Worm (Caenorhabditis elegans) whole organism, late embryonic: ENCODE data around the gene F43G6.8.

Source experiments
- C08G9.2 ChIP-seq: sonication (generic microtip); optimal IDR thresholded peaks from 2 replicates; lab custom pipeline; 2016; ENCODE audit warnings: mild to moderate bottlenecking, missing genetic modification characterization, moderate library complexity, missing compliant biosample characterization
- C38D4.7 ChIP-seq: fragments of 200-800 bp; sonication (Bioruptor generic); optimal IDR thresholded peaks from 2 replicates; lab custom pipeline; 2018; ENCODE audit warnings: mild to moderate bottlenecking, missing genetic modification characterization, moderate library complexity, missing compliant biosample characterization
- K02D7.2 ChIP-seq: sonication (generic microtip); optimal IDR thresholded peaks from 2 replicates; lab custom pipeline; 2017; ENCODE audit warnings: mild to moderate bottlenecking, missing genetic modification characterization, missing compliant biosample characterization
- K09A11.1 ChIP-seq: sonication (generic microtip); optimal IDR thresholded peaks from 2 replicates; lab custom pipeline; 2017; ENCODE audit warnings: antibody characterized with exemption, mild to moderate bottlenecking, missing genetic modification characterization, missing compliant biosample characterization; ENCODE audit not compliant: insufficient read depth
- ama-1 ChIP-seq: fragments of 150-350 bp; optimal IDR thresholded peaks from 2 replicates; lab custom pipeline; 2014
- ceh-14 ChIP-seq: sonication (generic microtip); optimal IDR thresholded peaks from 2 replicates; lab custom pipeline; 2016; ENCODE audit warnings: missing genotype, missing genetic modification characterization, missing compliant biosample characterization
- ceh-18 ChIP-seq: sonication (generic microtip); optimal IDR thresholded peaks from 2 replicates; lab custom pipeline; 2016; ENCODE audit warnings: missing genetic modification characterization, missing compliant biosample characterization
- ceh-2 ChIP-seq: sonication (generic microtip); optimal IDR thresholded peaks from 2 replicates; lab custom pipeline; 2016; ENCODE audit warnings: missing genotype, missing genetic modification characterization, missing compliant biosample characterization
- ceh-24 ChIP-seq: sonication (generic microtip); optimal IDR thresholded peaks from 2 replicates; lab custom pipeline; 2016; ENCODE audit warnings: mild to moderate bottlenecking, missing genetic modification characterization, missing compliant biosample characterization
- ceh-34 ChIP-seq: sonication (generic microtip); optimal IDR thresholded peaks from 2 replicates; lab custom pipeline; 2016; ENCODE audit warnings: mild to moderate bottlenecking, missing genetic modification characterization, missing compliant biosample characterization
- ceh-45 ChIP-seq: fragments of 200-800 bp; sonication (Bioruptor generic); IDR thresholded peaks from 2 replicates; pipeline ENCODE4 v1.3.6; 2022; ENCODE audit warnings: missing genetic modification reagents, missing genetic modification characterization, missing compliant biosample characterization
- ceh-6 ChIP-seq: fragments of 200-800 bp; sonication (Bioruptor generic); optimal IDR thresholded peaks from 2 replicates; lab custom pipeline; 2018; ENCODE audit warnings: mild to moderate bottlenecking, missing genetic modification characterization, missing compliant biosample characterization
- ceh-9 ChIP-seq: sonication (generic microtip); optimal IDR thresholded peaks from 2 replicates; lab custom pipeline; 2016; ENCODE audit warnings: mild to moderate bottlenecking, missing genetic modification characterization, inconsistent platforms, missing compliant biosample characterization
- dmd-4 ChIP-seq: sonication (generic microtip); optimal IDR thresholded peaks from 2 replicates; lab custom pipeline; 2016; ENCODE audit warnings: borderline replicate concordance, missing genetic modification characterization, missing compliant biosample characterization
- elt-4 ChIP-seq: sonication (generic microtip); optimal IDR thresholded peaks from 2 replicates; lab custom pipeline; 2016; ENCODE audit warnings: missing genetic modification characterization, missing compliant biosample characterization
- ets-4 ChIP-seq: sonication (generic microtip); optimal IDR thresholded peaks from 2 replicates; lab custom pipeline; 2016; ENCODE audit warnings: missing genetic modification characterization, missing compliant biosample characterization
- eyg-1 ChIP-seq: sonication (generic microtip); optimal IDR thresholded peaks from 2 replicates; lab custom pipeline; 2016; ENCODE audit warnings: missing genotype, missing genetic modification characterization, missing compliant biosample characterization
- fkh-10 ChIP-seq: fragments of 150-350 bp; optimal IDR thresholded peaks from 2 replicates; lab custom pipeline; 2014; ENCODE audit warnings: missing biosample characterization, missing genetic modification reagents, missing genetic modification characterization
- fkh-6 ChIP-seq: sonication (generic microtip); optimal IDR thresholded peaks from 2 replicates; lab custom pipeline; 2016; ENCODE audit warnings: missing genetic modification characterization, missing compliant biosample characterization
- gmeb-2 ChIP-seq: sonication (generic microtip); optimal IDR thresholded peaks from 2 replicates; lab custom pipeline; 2016; ENCODE audit warnings: missing genetic modification characterization, inconsistent platforms, missing compliant biosample characterization
- hlh-6 ChIP-seq: sonication (generic microtip); optimal IDR thresholded peaks from 2 replicates; lab custom pipeline; 2016; ENCODE audit warnings: missing genotype, missing genetic modification characterization, missing compliant biosample characterization
- lim-6 ChIP-seq: sonication (generic microtip); optimal IDR thresholded peaks from 2 replicates; lab custom pipeline; 2016; ENCODE audit warnings: missing genetic modification characterization, missing compliant biosample characterization
- lin-11 ChIP-seq: fragments of 200-800 bp; sonication (Bioruptor generic); optimal IDR thresholded peaks from 2 replicates; lab custom pipeline; 2018; ENCODE audit warnings: mild to moderate bottlenecking, missing genetic modification characterization, missing compliant biosample characterization
- madf-2 ChIP-seq: sonication (generic microtip); optimal IDR thresholded peaks from 2 replicates; lab custom pipeline; 2017; ENCODE audit warnings: missing genetic modification characterization, missing compliant biosample characterization
- nfya-1 ChIP-seq: sonication (generic microtip); optimal IDR thresholded peaks from 2 replicates; lab custom pipeline; 2017; ENCODE audit warnings: missing genetic modification characterization, mild to moderate bottlenecking, missing compliant biosample characterization, antibody characterized with exemption, moderate library complexity
- nhr-232 ChIP-seq: sonication (generic microtip); optimal IDR thresholded peaks from 2 replicates; lab custom pipeline; 2016; ENCODE audit warnings: missing genetic modification characterization, missing compliant biosample characterization
- npax-4 ChIP-seq: sonication (generic microtip); optimal IDR thresholded peaks from 2 replicates; lab custom pipeline; 2016; ENCODE audit warnings: missing genetic modification characterization, missing compliant biosample characterization
- odd-2 ChIP-seq: sonication (generic microtip); optimal IDR thresholded peaks from 2 replicates; lab custom pipeline; 2017; ENCODE audit warnings: antibody characterized with exemption, mild to moderate bottlenecking, missing genetic modification characterization, missing compliant biosample characterization
- pha-2 ChIP-seq: sonication (generic microtip); optimal IDR thresholded peaks from 2 replicates; lab custom pipeline; 2017; ENCODE audit warnings: mild to moderate bottlenecking, missing genetic modification characterization, missing compliant biosample characterization
- pha-4 ChIP-seq: fragments of 150-350 bp; optimal IDR thresholded peaks from 2 replicates; lab custom pipeline; 2018; ENCODE audit warnings: missing biosample characterization, missing genetic modification reagents, missing genetic modification characterization
- pqm-1 ChIP-seq: sonication (generic microtip); optimal IDR thresholded peaks from 2 replicates; lab custom pipeline; 2016; ENCODE audit warnings: missing genetic modification characterization, missing compliant biosample characterization
- pros-1 ChIP-seq: fragments of 150-350 bp; optimal IDR thresholded peaks from 2 replicates; lab custom pipeline; 2014; ENCODE audit warnings: missing biosample characterization, missing genetic modification reagents, missing genetic modification characterization
- ref-2 ChIP-seq: sonication (generic microtip); optimal IDR thresholded peaks from 2 replicates; lab custom pipeline; 2016; ENCODE audit warnings: missing genetic modification characterization, missing compliant biosample characterization
- rnt-1 ChIP-seq: sonication (generic microtip); optimal IDR thresholded peaks from 2 replicates; lab custom pipeline; 2016; ENCODE audit warnings: missing genetic modification characterization, missing compliant biosample characterization
- sox-2 ChIP-seq: fragments of 200-800 bp; sonication (Bioruptor generic); IDR thresholded peaks from 2 replicates; pipeline ENCODE4 v1.3.6; 2022; ENCODE audit warnings: missing genetic modification reagents, missing genetic modification characterization, missing compliant biosample characterization
- sox-4 ChIP-seq: sonication (generic microtip); optimal IDR thresholded peaks from 2 replicates; lab custom pipeline; 2017; ENCODE audit warnings: mild to moderate bottlenecking, missing genetic modification characterization, inconsistent platforms, missing compliant biosample characterization
- tbx-7 ChIP-seq: sonication (generic microtip); optimal IDR thresholded peaks from 2 replicates; lab custom pipeline; 2016; ENCODE audit warnings: missing genotype, missing genetic modification characterization, missing compliant biosample characterization
- ttx-3 ChIP-seq: sonication (generic microtip); optimal IDR thresholded peaks from 2 replicates; lab custom pipeline; 2016; ENCODE audit warnings: missing genetic modification reagents, missing genetic modification characterization, missing compliant biosample characterization
- unc-42 ChIP-seq: sonication (generic microtip); optimal IDR thresholded peaks from 2 replicates; lab custom pipeline; 2016; ENCODE audit warnings: missing genotype, missing genetic modification characterization, missing compliant biosample characterization
- unc-86 ChIP-seq: sonication (generic microtip); optimal IDR thresholded peaks from 2 replicates; lab custom pipeline; 2016; ENCODE audit warnings: missing genetic modification characterization, missing compliant biosample characterization
- zip-5 ChIP-seq: sonication (generic microtip); optimal IDR thresholded peaks from 2 replicates; lab custom pipeline; 2016; ENCODE audit warnings: missing genetic modification characterization, missing compliant biosample characterization
- ztf-16 ChIP-seq: sonication (generic microtip); optimal IDR thresholded peaks from 2 replicates; lab custom pipeline; 2017; ENCODE audit warnings: missing genetic modification characterization, missing compliant biosample characterization

Gene F43G6.8

DNA sequence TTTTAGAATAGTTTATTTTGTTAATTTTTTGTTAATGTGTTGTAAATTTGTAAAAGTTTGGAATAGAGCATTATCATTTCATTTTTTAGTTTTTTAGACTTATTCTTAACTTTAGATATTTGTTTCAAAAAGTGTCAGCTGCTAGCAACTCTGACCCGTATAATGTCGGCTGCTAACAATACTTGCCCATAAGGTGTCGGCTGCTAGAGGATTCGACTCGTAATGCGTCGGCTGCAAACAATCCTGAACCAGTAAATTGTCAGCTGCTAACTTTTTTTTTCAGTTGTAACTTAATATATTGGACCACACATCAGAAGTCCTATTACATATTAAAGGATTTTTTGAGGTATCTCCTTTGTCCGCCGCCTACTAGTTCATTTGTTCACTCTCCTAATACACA is 28.9 kb upstream of the F43G6.8 start:
- no peak for TF ChIP-seq pha-4 (tag; lab: Kevin White, UChicago)
- no peak for TF ChIP-seq lin-11 (tag; lab: Kevin White, UChicago)
- TF ChIP-seq gmeb-2 (tag; lab: Kevin White, UChicago): no peak
- TF ChIP-seq nhr-232 (tag; lab: Kevin White, UChicago): no peak
- no peak for TF ChIP-seq lim-6
- TF ChIP-seq ama-1 (lab: Kevin White, UChicago): no peak
- no peak for TF ChIP-seq pros-1 (tag; lab: Kevin White, UChicago)
- no peak for TF ChIP-seq ref-2
- TF ChIP-seq sox-2 (GFP tag; lab: Robert Waterston, UW): no peak
- TF ChIP-seq dmd-4 (tag; lab: Kevin White, UChicago): no peak
- TF ChIP-seq sox-4 (tag; lab: Kevin White, UChicago): no peak
- no peak for TF ChIP-seq ceh-14 (tag; lab: Kevin White, UChicago)
- no peak for TF ChIP-seq npax-4 (tag; lab: Kevin White, UChicago)
- TF ChIP-seq unc-86 (tag; lab: Kevin White, UChicago): no peak
- no peak for TF ChIP-seq elt-4 (tag; lab: Kevin White, UChicago)

DNA sequence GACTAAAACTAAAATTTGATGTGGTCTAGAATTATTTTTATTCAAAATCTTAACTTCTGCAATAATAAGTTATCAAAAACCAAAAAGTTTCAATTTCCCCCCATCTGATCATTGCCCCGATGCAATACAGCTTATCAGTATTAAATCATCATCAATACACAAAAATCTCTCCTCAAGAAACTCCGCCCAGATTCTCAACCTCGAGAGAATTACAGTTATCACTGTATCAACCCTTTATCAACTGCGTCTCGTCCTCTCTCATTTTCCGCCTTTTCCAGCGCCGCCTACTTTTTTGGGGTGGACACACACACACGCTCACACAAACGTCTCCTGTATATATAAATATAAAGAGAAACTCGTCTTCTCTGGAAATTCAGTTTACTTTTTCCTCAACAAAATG is 28.4 kb upstream of the F43G6.8 start, which contains the start of gene T27D12.1:
Gene T27D12.1, plus strand, starts transcription at position 301 of the 400 bp plus-strand sequence.
- TF ChIP-seq ceh-34 (tag; lab: Kevin White, UChicago) (no peak), ceh-6 (GFP tag; lab: Kevin White, UChicago) (no peak), tbx-7 (tag; lab: Kevin White, UChicago) (no peak), ztf-16 (tag; lab: Kevin White, UChicago) (no peak), C38D4.7 (GFP tag; lab: Kevin White, UChicago) (no peak), fkh-6 (tag; lab: Kevin White, UChicago) (no peak), rnt-1 (no peak), fkh-10 (GFP tag; lab: Kevin White, UChicago) (no peak), ceh-45 (GFP tag; lab: Robert Waterston, UW) (no peak), odd-2 (tag; lab: Kevin White, UChicago) (no peak)

DNA sequence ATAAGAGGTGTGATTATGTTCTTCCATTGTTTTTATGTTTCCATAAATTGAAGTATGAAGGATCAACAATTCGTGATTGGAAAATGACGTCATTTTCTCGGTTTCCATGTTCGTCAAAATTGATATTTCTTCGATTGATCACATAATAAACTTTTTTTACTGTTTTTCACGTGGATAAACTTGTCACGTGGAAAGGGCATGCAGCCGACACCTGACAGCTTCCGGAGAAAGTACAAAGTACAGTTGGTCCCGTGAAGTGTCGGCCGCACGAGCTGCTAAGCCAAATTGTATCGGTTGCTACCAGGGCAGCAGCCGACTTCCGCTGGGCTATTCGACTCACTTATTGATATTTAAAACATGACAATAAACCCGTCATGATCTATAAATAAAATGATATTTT is 27.8 kb upstream of the F43G6.8 start:
- no peak for TF ChIP-seq eyg-1 (tag; lab: Kevin White, UChicago)
- TF ChIP-seq ama-1 (lab: Kevin White, UChicago): no peak
- TF ChIP-seq ceh-14 (tag; lab: Kevin White, UChicago): no peak

DNA sequence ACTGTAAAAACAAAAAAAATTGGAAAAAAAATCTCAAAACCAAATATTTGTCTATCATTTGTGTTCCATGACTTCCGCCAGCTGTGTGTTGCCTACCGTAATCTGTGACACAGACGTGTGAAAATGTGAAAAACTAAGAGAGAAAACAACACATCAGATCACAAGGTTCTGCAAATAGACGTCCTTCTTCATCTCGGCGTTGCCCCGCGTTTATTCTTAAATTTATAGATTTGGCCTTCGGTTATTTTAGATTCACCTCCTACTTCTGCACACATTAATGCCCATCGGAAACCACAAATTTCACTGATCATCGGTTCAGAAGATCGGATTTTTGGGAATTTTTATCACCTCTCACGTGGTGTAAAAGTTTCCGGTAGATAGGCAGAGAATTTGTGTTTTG is 25.2 kb upstream of the F43G6.8 start:
- TF ChIP-seq pha-2 (no peak), nfya-1 (tag; lab: Kevin White, UChicago) (no peak), ceh-24 (tag; lab: Kevin White, UChicago) (no peak), sox-2 (GFP tag; lab: Robert Waterston, UW) (no peak), ceh-34 (tag; lab: Kevin White, UChicago) (no peak), gmeb-2 (tag; lab: Kevin White, UChicago) (no peak), fkh-6 (tag; lab: Kevin White, UChicago) (no peak), zip-5 (no peak), ceh-18 (tag; lab: Kevin White, UChicago) (no peak), ttx-3 (no peak), hlh-6 (tag; lab: Kevin White, UChicago) (no peak), unc-42 (tag; lab: Kevin White, UChicago) (no peak)

DNA sequence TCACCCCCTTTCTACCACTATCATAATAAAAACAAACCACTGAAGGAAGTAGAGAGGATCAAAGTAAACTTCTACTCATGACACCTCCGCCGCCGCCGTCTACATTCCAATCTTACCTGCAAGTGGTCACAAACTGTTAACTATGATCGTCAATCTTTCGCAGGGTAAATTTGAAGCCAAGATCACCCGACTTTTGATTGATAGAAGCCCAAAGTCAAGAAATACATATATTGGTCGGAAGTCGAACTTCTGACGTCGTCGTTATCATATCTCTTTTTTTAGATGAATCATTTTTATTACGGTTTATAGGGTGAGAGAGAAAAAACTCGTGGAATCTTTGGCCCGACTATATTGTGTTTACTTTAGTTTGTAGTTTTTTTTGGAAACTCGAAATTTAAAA is 24.5 kb upstream of the F43G6.8 start:
- TF ChIP-seq sox-4 (tag; lab: Kevin White, UChicago): no peak
- no peak for TF ChIP-seq C08G9.2 (tag; lab: Kevin White, UChicago)
- TF ChIP-seq madf-2 (tag; lab: Kevin White, UChicago): no peak
- no peak for TF ChIP-seq ceh-9 (tag; lab: Kevin White, UChicago)
- TF ChIP-seq ceh-45 (GFP tag; lab: Robert Waterston, UW): no peak
- no peak for TF ChIP-seq K02D7.2
- no peak for TF ChIP-seq pha-2
- TF ChIP-seq pqm-1 (tag; lab: Kevin White, UChicago): no peak
- no peak for TF ChIP-seq pha-4 (tag; lab: Kevin White, UChicago)
- no peak for TF ChIP-seq ama-1 (lab: Kevin White, UChicago)
- TF ChIP-seq ceh-6 (GFP tag; lab: Kevin White, UChicago): no peak
- no peak for TF ChIP-seq ceh-24 (tag; lab: Kevin White, UChicago)
- TF ChIP-seq hlh-6 (tag; lab: Kevin White, UChicago): no peak
- no peak for TF ChIP-seq ceh-2 (tag; lab: Kevin White, UChicago)
- no peak for TF ChIP-seq fkh-6 (tag; lab: Kevin White, UChicago)
- no peak for TF ChIP-seq dmd-4 (tag; lab: Kevin White, UChicago)
- no peak for TF ChIP-seq K09A11.1 (tag; lab: Kevin White, UChicago)
- no peak for TF ChIP-seq ets-4 (tag; lab: Kevin White, UChicago)
